Worm (Caenorhabditis elegans): ENCODE data around the gene ZK512.1.

- TF ChIP-seq elt-3 (tag; optimal IDR thresholded peaks at IDR 0.05) (no peak), nhr-28 (tag; optimal IDR thresholded peaks at IDR 0.05) (no peak), nhr-237 (tag; optimal IDR thresholded peaks at IDR 0.05) (no peak), unc-39 (tag; optimal IDR thresholded peaks at IDR 0.05) (no peak), lin-13 (tag; optimal IDR thresholded peaks at IDR 0.05) (no peak), mep-1 (tag; optimal IDR thresholded peaks at IDR 0.05) (no peak), nhr-12 (tag; optimal IDR thresholded peaks at IDR 0.05) (no peak), ztf-11 (tag; optimal IDR thresholded peaks at IDR 0.05) (no peak)
These were observed 38.2 kb downstream of the ZK512.1 start for ce11 chrIII:9152950-9153349.
